Fruit fly (Drosophila melanogaster) whole organism, pupa: ENCODE measurements around the gene Kcmf1.

ENCODE experiments used
- CG10348 ChIP-seq: fragments of 200-800 bp; sonication (Bioruptor generic); IDR thresholded peaks from 2 replicates; pipeline ENCODE4 v1.3.6; 2022; ENCODE audit warnings: missing biosample characterization, missing genetic modification characterization
- CG12605 ChIP-seq: fragments of 200-800 bp; sonication (Bioruptor generic); IDR thresholded peaks from 2 replicates; pipeline ENCODE4 v1.3.6; 2022; ENCODE audit warnings: missing biosample characterization, missing genetic modification characterization
- CG13204 ChIP-seq: fragments of 200-800 bp; sonication (Bioruptor generic); optimal IDR thresholded peaks from 2 replicates; lab custom pipeline; 2018; ENCODE audit warnings: missing biosample characterization, mild to moderate bottlenecking, missing genetic modification characterization, moderate library complexity
- CG14655 ChIP-seq: fragments of 200-800 bp; sonication (Bioruptor generic); optimal IDR thresholded peaks from 3 replicates; lab custom pipeline; 2017; ENCODE audit warnings: mild to moderate bottlenecking, missing biosample characterization, missing genetic modification reagents, missing genetic modification characterization
- CG15710 ChIP-seq: fragments of 200-800 bp; sonication (Bioruptor generic); optimal IDR thresholded peaks from 2 replicates; lab custom pipeline; 2018; ENCODE audit warnings: missing biosample characterization, mild to moderate bottlenecking, missing genetic modification characterization, moderate library complexity
- CG17806 ChIP-seq: fragments of 200-800 bp; sonication (Bioruptor generic); optimal IDR thresholded peaks from 2 replicates; lab custom pipeline; 2018; ENCODE audit warnings: missing biosample characterization, mild to moderate bottlenecking, missing genetic modification characterization, moderate library complexity
- CG32121 ChIP-seq: fragments of 200-800 bp; sonication (Bioruptor generic); IDR thresholded peaks from 2 replicates; pipeline ENCODE4 v1.3.6; 2022; ENCODE audit warnings: missing biosample characterization, missing genetic modification characterization
- CG34367 ChIP-seq: fragments of 200-800 bp; sonication (Bioruptor generic); optimal IDR thresholded peaks from 2 replicates; lab custom pipeline; 2018; ENCODE audit warnings: missing biosample characterization, mild to moderate bottlenecking, missing genetic modification characterization
- CG4496 ChIP-seq: fragments of 200-800 bp; sonication (Bioruptor generic); IDR thresholded peaks from 3 replicates; pipeline ENCODE4 v1.3.6; 2022; ENCODE audit warnings: missing biosample characterization, missing genetic modification characterization
- CG8159 ChIP-seq: fragments of 200-800 bp; sonication (Bioruptor generic); optimal IDR thresholded peaks from 3 replicates; lab custom pipeline; 2018; ENCODE audit warnings: missing biosample characterization, mild to moderate bottlenecking, missing genetic modification characterization, moderate library complexity
- CG8301 ChIP-seq: fragments of 200-800 bp; sonication (Bioruptor generic); optimal IDR thresholded peaks from 2 replicates; lab custom pipeline; 2018; ENCODE audit warnings: missing biosample characterization, mild to moderate bottlenecking, missing genetic modification characterization
- CG9948 ChIP-seq: fragments of 200-800 bp; sonication (Bioruptor generic); optimal IDR thresholded peaks from 2 replicates; lab custom pipeline; 2018; ENCODE audit warnings: missing biosample characterization, mild to moderate bottlenecking, missing genetic modification characterization, moderate library complexity
- D1 ChIP-seq: fragments of 200-800 bp; sonication (Bioruptor generic); optimal IDR thresholded peaks from 2 replicates; lab custom pipeline; 2018; ENCODE audit warnings: missing biosample characterization, mild to moderate bottlenecking, missing genetic modification characterization, moderate library complexity
- EcR ChIP-seq: fragments of 200-800 bp; sonication (Bioruptor generic); optimal IDR thresholded peaks from 3 replicates; lab custom pipeline; 2019; ENCODE audit warnings: missing biosample characterization, missing genetic modification characterization, mild to moderate bottlenecking, moderate library complexity, missing genetic modification reagents
- Ets98B ChIP-seq: fragments of 200-800 bp; sonication (Bioruptor generic); IDR thresholded peaks from 2 replicates; pipeline ENCODE4 v1.3.6; 2022; ENCODE audit warnings: missing biosample characterization, missing genetic modification characterization
- Pif1A ChIP-seq: fragments of 200-800 bp; sonication (Bioruptor generic); optimal IDR thresholded peaks from 3 replicates; lab custom pipeline; 2016; ENCODE audit warnings: missing biosample characterization, missing genetic modification characterization
- Pif1B ChIP-seq: fragments of 200-800 bp; sonication (Bioruptor generic); optimal IDR thresholded peaks from 3 replicates; lab custom pipeline; 2016; ENCODE audit warnings: missing biosample characterization, missing genetic modification characterization
- Snoo ChIP-seq: fragments of 200-800 bp; sonication (Bioruptor generic); optimal IDR thresholded peaks from 3 replicates; lab custom pipeline; 2017; ENCODE audit warnings: missing biosample characterization, mild to moderate bottlenecking, missing genetic modification characterization, inconsistent platforms
- fd96Ca ChIP-seq: fragments of 200-800 bp; sonication (Bioruptor generic); IDR thresholded peaks from 3 replicates; pipeline ENCODE4 v1.3.6; 2022; ENCODE audit warnings: missing biosample characterization, missing genetic modification characterization
- gl ChIP-seq: fragments of 200-800 bp; sonication (Bioruptor generic); optimal IDR thresholded peaks from 2 replicates; lab custom pipeline; 2018; ENCODE audit warnings: missing biosample characterization, mild to moderate bottlenecking, missing genetic modification characterization
- rn ChIP-seq: fragments of 200-800 bp; sonication (Bioruptor generic); IDR thresholded peaks from 2 replicates; pipeline ENCODE4 v1.3.6; 2022; ENCODE audit warnings: missing biosample characterization, missing genetic modification characterization

Kcmf1 gene

dm6 chr3R:8969926-8970306 is 44.8 kb downstream of the Kcmf1 start:
- no peak for TF ChIP-seq rn (GFP tag; lab: Robert Waterston, UW)
- TF ChIP-seq Pif1A (GFP tag; lab: Kevin White, UChicago) = no peak
- no peak for TF ChIP-seq CG32121
- TF ChIP-seq CG8301 (tag; lab: Kevin White, UChicago) = no peak
- TF ChIP-seq CG10348 (GFP tag; lab: Robert Waterston, UW) = no peak
- no peak for TF ChIP-seq CG13204
- no peak for TF ChIP-seq CG17806 (tag; lab: Kevin White, UChicago)
- TF ChIP-seq EcR (GFP tag; lab: Kevin White, UChicago) = no peak
- no peak for TF ChIP-seq CG4496 (GFP tag; lab: Robert Waterston, UW)
- TF ChIP-seq Pif1B (GFP tag; lab: Kevin White, UChicago) = no peak
- no peak for TF ChIP-seq CG14655 (GFP tag; lab: Kevin White, UChicago)
- no peak for TF ChIP-seq fd96Ca
- TF ChIP-seq CG15710 (tag; lab: Kevin White, UChicago) = no peak

DNA sequence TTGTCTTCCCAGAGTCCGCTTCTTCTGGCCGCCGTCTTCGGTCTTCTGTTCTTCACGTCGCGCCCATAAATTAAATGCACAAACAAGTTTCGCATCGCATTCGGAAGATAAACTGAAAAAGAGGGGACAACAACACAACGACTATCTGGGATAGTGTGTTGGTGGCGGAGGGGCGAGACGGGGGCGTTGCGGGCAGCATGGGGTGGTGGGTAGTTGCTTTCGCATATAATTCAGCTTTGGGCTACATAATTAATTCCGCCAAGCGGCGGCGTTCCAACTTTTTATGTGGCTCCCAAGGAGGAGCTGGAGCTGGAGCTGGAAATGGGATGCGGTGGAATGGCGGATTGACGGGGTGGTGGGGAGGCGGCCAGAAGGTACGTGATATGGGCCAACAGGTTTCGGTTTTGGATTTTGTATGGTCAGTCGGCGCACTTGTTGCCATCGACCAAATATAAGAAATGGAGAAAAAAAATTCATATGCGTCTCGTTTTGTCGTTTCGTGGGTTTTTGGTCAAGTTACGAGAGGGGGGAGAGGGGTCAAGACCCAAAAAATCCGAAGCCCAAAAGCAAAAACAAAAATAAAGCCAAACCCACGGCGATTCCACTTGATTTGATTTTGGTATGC is 45.3 kb downstream of the Kcmf1 start:
- TF ChIP-seq CG13204 (peak; percentile 93), CG4496 (GFP tag; lab: Robert Waterston, UW) (no peak), Pif1B (GFP tag; lab: Kevin White, UChicago) (no peak), CG8159 (tag; lab: Kevin White, UChicago) (no peak), CG8301 (tag; lab: Kevin White, UChicago) (no peak), EcR (GFP tag; lab: Kevin White, UChicago) (peak; percentile 64), CG12605 (GFP tag; lab: Robert Waterston, UW) (no peak)

dm6 chr3R:8968837-8969236 is 45.9 kb downstream of the Kcmf1 start:
- TF ChIP-seq Snoo (tag; lab: Kevin White, UChicago) (peak; percentile 38), CG17806 (tag; lab: Kevin White, UChicago) (peak; percentile 19), CG13204 (no peak), CG8301 (tag; lab: Kevin White, UChicago) (peak; percentile 18), CG8159 (tag; lab: Kevin White, UChicago) (peak; percentile 65), CG12605 (GFP tag; lab: Robert Waterston, UW) (no peak), Pif1A (GFP tag; lab: Kevin White, UChicago) (peak; percentile 38), rn (GFP tag; lab: Robert Waterston, UW) (no peak), CG15710 (tag; lab: Kevin White, UChicago) (peak; percentile 37), D1 (no peak), Pif1B (GFP tag; lab: Kevin White, UChicago) (peak; percentile 22), EcR (GFP tag; lab: Kevin White, UChicago) (no peak), fd96Ca (no peak), CG4496 (GFP tag; lab: Robert Waterston, UW) (no peak), gl (tag; lab: Kevin White, UChicago) (no peak), CG10348 (GFP tag; lab: Robert Waterston, UW) (no peak), Ets98B (no peak), CG9948 (tag; lab: Kevin White, UChicago) (peak; percentile 51), CG34367 (peak; percentile 3), CG14655 (GFP tag; lab: Kevin White, UChicago) (peak; percentile 20), CG32121 (no peak)

- peak; percentile 43 for TF ChIP-seq CG8301 (tag; lab: Kevin White, UChicago)
- TF ChIP-seq CG4496 (GFP tag; lab: Robert Waterston, UW) = peak; percentile 22; the same call in 2 of the 3 replicates
- peak; percentile 46; the same call in 1 of the 2 replicates for TF ChIP-seq CG32121
- TF ChIP-seq CG34367 = no peak
- TF ChIP-seq, all 21 proteins: peak for 3
Measured at dm6 chr3R:8966598-8966997, 48.1 kb downstream of the Kcmf1 start.

DNA sequence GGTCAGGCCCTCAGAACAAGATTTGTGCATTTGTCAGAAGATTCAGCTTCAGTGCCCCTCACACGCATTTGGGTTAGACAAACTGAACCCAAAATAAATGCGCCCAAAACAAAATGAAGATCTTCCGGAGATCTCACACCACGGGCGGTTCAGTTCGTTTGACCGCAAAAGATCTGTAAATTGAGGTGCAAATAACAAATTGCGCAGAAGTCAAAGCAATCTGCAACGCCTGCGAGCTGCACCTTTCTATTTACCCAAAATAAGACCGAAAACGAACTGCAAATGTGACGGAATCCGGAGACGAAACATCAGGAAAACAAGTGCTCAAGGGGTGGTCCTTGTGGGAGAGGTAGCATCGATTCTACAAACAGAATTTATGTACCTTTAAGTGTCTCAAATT is 49.2 kb downstream of the Kcmf1 start:
- TF ChIP-seq Pif1B (GFP tag; lab: Kevin White, UChicago) = no peak
- no peak for TF ChIP-seq CG15710 (tag; lab: Kevin White, UChicago)
- no peak for TF ChIP-seq CG8159 (tag; lab: Kevin White, UChicago)
- no peak for TF ChIP-seq rn (GFP tag; lab: Robert Waterston, UW)
- TF ChIP-seq gl (tag; lab: Kevin White, UChicago) = no peak
- TF ChIP-seq CG4496 (GFP tag; lab: Robert Waterston, UW) = no peak

DNA sequence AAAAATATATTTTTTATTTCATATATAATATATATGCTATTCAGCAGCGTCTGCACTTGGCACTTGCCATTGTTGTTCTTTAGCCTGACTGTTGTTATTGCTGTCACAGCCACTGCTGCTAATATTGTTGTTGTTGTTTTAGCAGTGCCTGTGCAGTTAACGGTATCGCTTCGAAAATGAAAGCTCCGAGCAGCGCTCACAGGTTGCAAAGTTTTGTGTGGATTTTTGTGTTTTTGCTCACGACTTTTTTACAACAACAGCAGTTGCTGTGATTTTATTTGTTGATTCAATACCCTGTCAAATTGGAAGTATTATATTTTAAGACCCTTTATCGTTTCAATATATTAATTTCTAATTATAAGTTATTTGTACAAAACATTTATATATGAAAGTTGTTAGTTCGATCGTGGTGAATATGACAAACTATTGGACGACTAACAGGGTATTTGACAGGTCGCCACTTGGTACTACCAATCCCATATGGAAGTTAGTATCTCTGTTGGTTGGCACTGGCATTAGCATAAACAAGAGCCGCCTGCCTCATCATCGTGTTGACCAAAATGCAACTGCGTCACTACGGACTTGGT is 50.9 kb downstream of the Kcmf1 start:
- TF ChIP-seq Pif1A (GFP tag; lab: Kevin White, UChicago) (no peak), CG17806 (tag; lab: Kevin White, UChicago) (no peak), D1 (no peak), EcR (GFP tag; lab: Kevin White, UChicago) (no peak), Pif1B (GFP tag; lab: Kevin White, UChicago) (peak; percentile 10), CG9948 (tag; lab: Kevin White, UChicago) (no peak), Ets98B (peak; percentile 61), Snoo (tag; lab: Kevin White, UChicago) (no peak), rn (GFP tag; lab: Robert Waterston, UW) (no peak), fd96Ca (peak; percentile 36; the same call in 1 of the 3 replicates), CG10348 (GFP tag; lab: Robert Waterston, UW) (no peak), gl (tag; lab: Kevin White, UChicago) (no peak), CG8301 (tag; lab: Kevin White, UChicago) (no peak), CG32121 (peak; percentile 25; the same call in 1 of the 2 replicates)
